Worm (Caenorhabditis elegans) whole organism, L4 larva: ENCODE measurements around the gene ttr-27.

ENCODE experiments used
- Y48G9A.11 ChIP-seq: fragments of 200-800 bp; sonication (Bioruptor generic); IDR thresholded peaks from 2 replicates; pipeline ENCODE4 v1.3.6; 2022; ENCODE audit warnings: missing genetic modification reagents, missing genetic modification characterization, missing compliant biosample characterization
- Y5F2A.4 ChIP-seq: fragments of 200-800 bp; sonication (Bioruptor generic); optimal IDR thresholded peaks from 2 replicates; lab custom pipeline; 2018; ENCODE audit warnings: mild to moderate bottlenecking, missing genetic modification characterization, missing compliant biosample characterization
- ZK546.5 ChIP-seq, 2 experiments: sonication (generic microtip); optimal IDR thresholded peaks; 2 replicates each; lab custom pipeline; 2017; ENCODE audit warnings: missing biosample characterization in 2 of 2, missing genetic modification characterization in 2 of 2
- aha-1 ChIP-seq: fragments of 150-350 bp; peaks from one replicate; lab custom pipeline; 2014; ENCODE audit warnings: missing biosample characterization, missing genetic modification characterization
- arid-1 ChIP-seq: fragments of 200-800 bp; sonication (Bioruptor generic); conservative IDR thresholded peaks from 2 replicates; pipeline ENCODE4 v1.3.6; 2022; ENCODE audit warnings: missing genetic modification reagents, missing genetic modification characterization, missing compliant biosample characterization
- ceh-20 ChIP-seq: fragments of 200-800 bp; sonication (Bioruptor generic); IDR thresholded peaks from 2 replicates; pipeline ENCODE4 v1.3.6; 2022; ENCODE audit warnings: missing genetic modification reagents, missing genetic modification characterization, missing compliant biosample characterization
- ceh-82 ChIP-seq: sonication (generic microtip); optimal IDR thresholded peaks from 2 replicates; lab custom pipeline; 2017; ENCODE audit warnings: missing biosample characterization, missing genetic modification characterization
- ces-1 ChIP-seq: fragments of 150-350 bp; sonication (generic microtip); optimal IDR thresholded peaks from 4 replicates; lab custom pipeline; 2014; ENCODE audit warnings: missing biosample characterization, missing genetic modification reagents, missing genetic modification characterization
- ctbp-1 ChIP-seq: fragments of 200-800 bp; sonication (Bioruptor generic); IDR thresholded peaks from 2 replicates; pipeline ENCODE4 v1.3.6; 2022; ENCODE audit warnings: missing genetic modification reagents, missing genetic modification characterization, missing compliant biosample characterization
- daf-12 ChIP-seq: fragments of 150-350 bp; optimal IDR thresholded peaks from 2 replicates; lab custom pipeline; 2014; ENCODE audit warnings: missing biosample characterization, missing genetic modification reagents, missing genetic modification characterization
- daf-16 ChIP-seq, 3 experiments: sonication (generic microtip); optimal IDR thresholded peaks; 2 replicates each; lab custom pipeline; 2016 to 2017; ENCODE audit warnings: missing genetic modification characterization in 3 of 3, missing genetic modification reagents in 3 of 3, mild to moderate bottlenecking in 2 of 3, missing compliant biosample characterization in 2 of 3, missing biosample characterization in 1 of 3, moderate library complexity in 1 of 3
- daf-19 ChIP-seq: fragments of 200-800 bp; sonication (Bioruptor generic); conservative IDR thresholded peaks from 2 replicates; pipeline ENCODE4 v1.3.6; 2022; ENCODE audit warnings: missing genetic modification characterization, missing compliant biosample characterization
- dve-1 ChIP-seq: sonication (generic microtip); optimal IDR thresholded peaks from 2 replicates; lab custom pipeline; 2017; ENCODE audit warnings: antibody characterized with exemption, mild to moderate bottlenecking, missing genetic modification characterization, missing compliant biosample characterization; ENCODE audit not compliant: insufficient read depth
- fkh-10 ChIP-seq: fragments of 150-350 bp; optimal IDR thresholded peaks from 2 replicates; lab custom pipeline; 2014; ENCODE audit warnings: missing biosample characterization, missing genetic modification reagents, missing genetic modification characterization
- gei-8 ChIP-seq: fragments of 200-800 bp; sonication (Bioruptor generic); optimal IDR thresholded peaks from 2 replicates; lab custom pipeline; 2018; ENCODE audit warnings: mild to moderate bottlenecking, missing genetic modification characterization, missing compliant biosample characterization
- hlh-11 ChIP-seq: fragments of 200-800 bp; sonication (Bioruptor generic); optimal IDR thresholded peaks from 2 replicates; lab custom pipeline; 2018; ENCODE audit warnings: mild to moderate bottlenecking, missing genetic modification characterization, missing compliant biosample characterization
- jun-1 ChIP-seq: fragments of 150-350 bp; optimal IDR thresholded peaks from 2 replicates; lab custom pipeline; 2014; ENCODE audit warnings: missing biosample characterization, missing genetic modification reagents, missing genetic modification characterization
- lin-39 ChIP-seq: fragments of 150-350 bp; optimal IDR thresholded peaks from 2 replicates; lab custom pipeline; 2014; ENCODE audit warnings: missing biosample characterization, missing genetic modification reagents, missing genetic modification characterization
- lsy-2 ChIP-seq, 2 experiments: fragments of 150-350 bp in 1 of 2; sonication (generic microtip) in 1 of 2; optimal IDR thresholded peaks; 2 replicates each; lab custom pipeline; 2014 to 2017; ENCODE audit warnings: missing biosample characterization in 2 of 2, missing genetic modification characterization in 2 of 2
- nhr-102 ChIP-seq: sonication (generic microtip); optimal IDR thresholded peaks from 2 replicates; lab custom pipeline; 2016; ENCODE audit warnings: mild to moderate bottlenecking, missing genetic modification characterization, moderate library complexity, missing compliant biosample characterization
- nhr-111 ChIP-seq: fragments of 200-800 bp; sonication (Bioruptor generic); optimal IDR thresholded peaks from 2 replicates; lab custom pipeline; 2018; ENCODE audit warnings: mild to moderate bottlenecking, missing genetic modification characterization, missing compliant biosample characterization
- nhr-25 ChIP-seq: sonication (generic microtip); optimal IDR thresholded peaks from 2 replicates; lab custom pipeline; 2017; ENCODE audit warnings: missing genetic modification characterization, mild to moderate bottlenecking, missing compliant biosample characterization, antibody characterized with exemption, moderate library complexity, borderline replicate concordance; ENCODE audit not compliant: insufficient read depth
- nhr-41 ChIP-seq: fragments of 200-800 bp; sonication (Bioruptor generic); IDR thresholded peaks from 2 replicates; pipeline ENCODE4 v1.3.6; 2022; ENCODE audit warnings: missing genetic modification reagents, missing genetic modification characterization, missing compliant biosample characterization
- nhr-6 ChIP-seq: fragments of 150-350 bp; optimal IDR thresholded peaks from 2 replicates; lab custom pipeline; 2014; ENCODE audit warnings: missing biosample characterization, missing genetic modification characterization
- rbr-2 ChIP-seq: sonication (generic microtip); optimal IDR thresholded peaks from 2 replicates; lab custom pipeline; 2016; ENCODE audit warnings: missing genotype, missing genetic modification characterization, missing compliant biosample characterization
- set-16 ChIP-seq: fragments of 200-800 bp; sonication (Bioruptor generic); IDR thresholded peaks from 2 replicates; pipeline ENCODE4 v1.3.6; 2022; ENCODE audit warnings: missing genetic modification reagents, missing genetic modification characterization, missing compliant biosample characterization
- skn-1 ChIP-seq: fragments of 150-350 bp; optimal IDR thresholded peaks from 2 replicates; lab custom pipeline; 2014; ENCODE audit warnings: missing biosample characterization, missing genetic modification characterization
- snpc-1.2 ChIP-seq: fragments of 200-800 bp; sonication (Bioruptor generic); IDR thresholded peaks from 2 replicates; pipeline ENCODE4 v1.3.6; 2022; ENCODE audit warnings: missing genetic modification reagents, missing genetic modification characterization, missing compliant biosample characterization
- tra-1 ChIP-seq: fragments of 200-800 bp; sonication (Bioruptor generic); IDR thresholded peaks from 2 replicates; pipeline ENCODE4 v1.3.6; 2022; ENCODE audit warnings: missing genetic modification reagents, missing genetic modification characterization, missing compliant biosample characterization
- unc-130 ChIP-seq: sonication (generic microtip); optimal IDR thresholded peaks from 2 replicates; lab custom pipeline; 2016; ENCODE audit warnings: missing genetic modification reagents, missing genetic modification characterization, missing compliant biosample characterization
- unc-39 ChIP-seq: sonication (generic microtip); optimal IDR thresholded peaks from 2 replicates; lab custom pipeline; 2017; ENCODE audit warnings: missing biosample characterization, missing genetic modification characterization
- unc-62 ChIP-seq, 3 experiments: fragments of 150-350 bp in 1 of 3; sonication (generic microtip); optimal IDR thresholded peaks in 2 of 3; peaks in 1 of 3; 1 replicate in 1 of 3; 2 replicates in 2 of 3; lab custom pipeline; 2014 to 2017; ENCODE audit warnings: missing biosample characterization in 3 of 3, missing genetic modification characterization in 3 of 3, missing genetic modification reagents in 3 of 3, missing genotype in 1 of 3
- zip-2 ChIP-seq: fragments of 150-350 bp; optimal IDR thresholded peaks from 2 replicates; lab custom pipeline; 2014; ENCODE audit warnings: missing biosample characterization, missing genetic modification characterization
- ztf-11 ChIP-seq: fragments of 150-350 bp; optimal IDR thresholded peaks from 2 replicates; lab custom pipeline; 2014; ENCODE audit warnings: missing biosample characterization, missing genetic modification characterization

ttr-27 gene

ce11 chrV:12901301-12901700, 2.6 kb downstream of the ttr-27 start:
- TF ChIP-seq nhr-111 (GFP tag; lab: Kevin White, UChicago) (no peak), ceh-82 (tag; lab: Kevin White, UChicago) (no peak), daf-19 (no peak), ces-1 (GFP tag; lab: Kevin White, UChicago) (peak; percentile 46), Y5F2A.4 (no peak), daf-16 (GFP tag; optimal IDR thresholded peaks at IDR 0.05; lab: Kevin White, UChicago) (no peak), daf-16 (tag; optimal IDR thresholded peaks at IDR 0.05; lab: Kevin White, UChicago) (no peak), unc-39 (tag; lab: Kevin White, UChicago) (no peak), nhr-102 (tag; lab: Kevin White, UChicago) (no peak), daf-12 (tag; lab: Kevin White, UChicago) (no peak), Y48G9A.11 (GFP tag; lab: Robert Waterston, UW) (no peak), aha-1 (tag; lab: Kevin White, UChicago) (peak; percentile 49), fkh-10 (no peak), tra-1 (GFP tag; lab: Robert Waterston, UW) (no peak), nhr-25 (tag; lab: Kevin White, UChicago) (no peak)

- TF ChIP-seq dve-1 (tag; lab: Kevin White, UChicago) (no peak), ztf-11 (tag; lab: Kevin White, UChicago) (no peak), aha-1 (tag; lab: Kevin White, UChicago) (peak; percentile 43), unc-62 (GFP tag; optimal IDR thresholded peaks at IDR 0.05 in 1 of 2; lab: Kevin White, UChicago) (peak in 1 of 2 experiments; percentile 76), unc-62 (tag; optimal IDR thresholded peaks at IDR 0.05; lab: Kevin White, UChicago) (no peak), ceh-20 (GFP tag; lab: Robert Waterston, UW) (0 out of 2 replicates have a peak, but pooled peaks have one; percentile 29), set-16 (no peak), ctbp-1 (GFP tag; lab: Robert Waterston, UW) (no peak), nhr-25 (tag; lab: Kevin White, UChicago) (no peak), lsy-2 (tag; optimal IDR thresholded peaks at IDR 0.05; lab: Kevin White, UChicago) (peak in 1 of 2 experiments; percentile 17)
These were observed 5.2 kb downstream of the ttr-27 start for ce11 chrV:12898583-12899232.

ce11 chrV:12897338-12897737, 6.6 kb downstream of the ttr-27 start:
- TF ChIP-seq nhr-41 (no peak), rbr-2 (no peak), lsy-2 (tag; optimal IDR thresholded peaks at IDR 0.05; lab: Kevin White, UChicago) (no peak), Y48G9A.11 (GFP tag; lab: Robert Waterston, UW) (no peak), snpc-1.2 (GFP tag; lab: Robert Waterston, UW) (no peak), jun-1 (tag; lab: Kevin White, UChicago) (no peak), tra-1 (GFP tag; lab: Robert Waterston, UW) (no peak), nhr-6 (tag; lab: Kevin White, UChicago) (no peak), zip-2 (tag; lab: Kevin White, UChicago) (no peak), hlh-11 (tag; lab: Kevin White, UChicago) (no peak), ZK546.5 (tag; optimal IDR thresholded peaks at IDR 0.05; lab: Kevin White, UChicago) (no peak), ctbp-1 (GFP tag; lab: Robert Waterston, UW) (no peak), gei-8 (GFP tag; lab: Kevin White, UChicago) (no peak), unc-39 (tag; lab: Kevin White, UChicago) (no peak), unc-130 (GFP tag; lab: Kevin White, UChicago) (no peak), lin-39 (tag; lab: Kevin White, UChicago) (no peak)
- TF ChIP-seq, all 104 proteins: peak for 0

ce11 chrV:12896850-12897249, 7.0 kb downstream of the ttr-27 start:
- TF ChIP-seq hlh-11 (tag; lab: Kevin White, UChicago): peak; percentile 32
- TF ChIP-seq aha-1 (tag; lab: Kevin White, UChicago): no peak
- TF ChIP-seq daf-16 (GFP tag; optimal IDR thresholded peaks at IDR 0.05; lab: Kevin White, UChicago): peak in 1 of 2 experiments; percentile 31
- TF ChIP-seq daf-16 (tag; optimal IDR thresholded peaks at IDR 0.05; lab: Kevin White, UChicago): no peak
- no peak for TF ChIP-seq unc-62 (GFP tag; optimal IDR thresholded peaks at IDR 0.05 in 1 of 2; lab: Kevin White, UChicago)
- TF ChIP-seq unc-62 (tag; optimal IDR thresholded peaks at IDR 0.05; lab: Kevin White, UChicago): no peak
- no peak for TF ChIP-seq arid-1
- no peak for TF ChIP-seq skn-1 (tag; lab: Kevin White, UChicago)
- TF ChIP-seq Y48G9A.11 (GFP tag; lab: Robert Waterston, UW): no peak
